1 fruit fly cellular context compared by ENCODE assay signal in the genomic region with DNA sequence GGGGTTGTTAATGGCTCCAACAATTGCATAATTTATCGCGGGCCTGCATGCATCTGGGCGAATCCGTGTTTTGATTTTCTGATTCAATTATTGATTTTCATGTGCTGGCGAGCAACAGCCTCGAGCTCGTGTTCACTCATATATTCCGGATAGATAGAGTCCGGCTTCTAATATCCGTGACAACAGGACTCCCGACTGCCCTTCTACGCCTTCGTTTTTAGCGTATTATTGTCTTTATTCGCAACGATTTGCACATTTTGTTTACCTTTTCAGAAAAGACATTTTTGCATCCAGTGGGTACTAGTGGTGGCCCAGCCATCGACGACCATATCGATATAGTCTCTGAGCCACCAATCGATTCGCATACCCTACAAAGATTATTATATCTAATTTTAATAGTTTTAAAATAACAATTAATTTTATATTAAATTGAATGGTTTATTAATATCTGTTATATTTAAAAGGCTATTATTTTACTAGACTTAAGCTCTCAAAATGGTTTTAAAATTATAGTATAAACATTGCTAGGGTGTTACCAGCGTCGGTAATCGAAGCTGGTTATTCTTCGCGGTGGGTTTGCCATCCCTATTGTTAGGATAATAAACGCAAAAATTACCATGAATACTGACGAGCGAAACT.
TF ChIP-seq lines count a peak whose summit lies in the region.

A gene (minus strand): TSS at position 326 of the 639 bp plus-strand sequence.
A gene (plus strand): TSS at position 555 of the 639 bp plus-strand sequence.

TF ChIP-seq in whole organism, embryonic, 481 proteins besides CTCF, POLR2A, EP300 and RAD21 (continued from another document):
- peak in 1 of 2 experiments; percentile 36 for TF ChIP-seq pan (optimal IDR thresholded peaks at IDR 0.05; lab: Kevin White, UChicago)
- peak in 1 of 2 experiments; percentile 96 for TF ChIP-seq pan (GFP tag; optimal IDR thresholded peaks at IDR 0.05 in 1 of 2, IDR thresholded peaks at IDR 0.05 in 1 of 2)
- TF ChIP-seq CG8089 (GFP tag; optimal IDR thresholded peaks at IDR 0.05; lab: Kevin White, UChicago) = no peak
- peak; percentile 35 for TF ChIP-seq psq (GFP tag; optimal IDR thresholded peaks at IDR 0.05; lab: Kevin White, UChicago)
- TF ChIP-seq sim (GFP tag; IDR thresholded peaks at IDR 0.05; lab: Robert Waterston, UW) = 0 out of 2 replicates have a peak, but pooled peaks have one; percentile 72
- TF ChIP-seq gsb (GFP tag; IDR thresholded peaks at IDR 0.05; lab: Robert Waterston, UW) = peak; percentile 89
- TF ChIP-seq gcm (GFP tag; optimal IDR thresholded peaks at IDR 0.05; lab: Kevin White, UChicago) = no peak
- no peak for TF ChIP-seq ATbp (GFP tag; optimal IDR thresholded peaks at IDR 0.05; lab: Kevin White, UChicago)
- TF ChIP-seq CG8478 (optimal IDR thresholded peaks at IDR 0.05; lab: Kevin White, UChicago) = no peak
- TF ChIP-seq oc (tag; optimal IDR thresholded peaks at IDR 0.05; lab: Kevin White, UChicago) = no peak
- TF ChIP-seq mam (GFP tag; optimal IDR thresholded peaks at IDR 0.05; lab: Kevin White, UChicago) = peak; percentile 56
- TF ChIP-seq Jarid2 (GFP tag; optimal IDR thresholded peaks at IDR 0.05; lab: Kevin White, UChicago) = no peak
- TF ChIP-seq tx (GFP tag; optimal IDR thresholded peaks at IDR 0.05; lab: Kevin White, UChicago) = peak; percentile 7
- TF ChIP-seq wdn (GFP tag; IDR thresholded peaks at IDR 0.05; lab: Robert Waterston, UW) = peak; percentile 83
- TF ChIP-seq Neu2 (GFP tag; optimal IDR thresholded peaks at IDR 0.05; lab: Kevin White, UChicago; ENCODE audit: borderline replicate concordance) = no peak
- TF ChIP-seq CG30020 (tag; optimal IDR thresholded peaks at IDR 0.05; lab: Kevin White, UChicago) = peak; percentile 75
- TF ChIP-seq Usf (GFP tag; optimal IDR thresholded peaks at IDR 0.05; lab: Kevin White, UChicago) = peak; percentile 72
- peak; percentile 98 for TF ChIP-seq D19B (GFP tag; optimal IDR thresholded peaks at IDR 0.05; lab: Kevin White, UChicago)
- peak; percentile 1 for TF ChIP-seq Atf3 (GFP tag; optimal IDR thresholded peaks at IDR 0.05; lab: Kevin White, UChicago)
- peak; percentile 86 for TF ChIP-seq Chrac-16 (GFP tag; optimal IDR thresholded peaks at IDR 0.05; lab: Kevin White, UChicago)
- peak; percentile 89 for TF ChIP-seq CG10366 (GFP tag; IDR thresholded peaks at IDR 0.05; lab: Robert Waterston, UW)
- TF ChIP-seq CG9727 (GFP tag; optimal IDR thresholded peaks at IDR 0.05; lab: Kevin White, UChicago) = peak; percentile 89
- TF ChIP-seq Scr (GFP tag; IDR thresholded peaks at IDR 0.05; lab: Robert Waterston, UW; ENCODE audit: partially characterized antibody) = peak; percentile 80
- TF ChIP-seq org-1 (GFP tag; optimal IDR thresholded peaks at IDR 0.05; lab: Kevin White, UChicago) = peak; percentile 67
- TF ChIP-seq CG6813 (GFP tag; optimal IDR thresholded peaks at IDR 0.05; lab: Kevin White, UChicago) = peak; percentile 65
- TF ChIP-seq CG3065 (GFP tag; optimal IDR thresholded peaks at IDR 0.05; lab: Kevin White, UChicago) = peak; percentile 26
- peak; percentile 90 for TF ChIP-seq CG13424 (tag; optimal IDR thresholded peaks at IDR 0.05; lab: Kevin White, UChicago)
- TF ChIP-seq CG4360 (GFP tag; IDR thresholded peaks at IDR 0.05; lab: Robert Waterston, UW) = peak; percentile 66
- TF ChIP-seq Nf-YC (tag; optimal IDR thresholded peaks at IDR 0.05; lab: Kevin White, UChicago) = no peak
- TF ChIP-seq Atf6 (GFP tag; IDR thresholded peaks at IDR 0.05; lab: Robert Waterston, UW) = peak; percentile 96
- peak; percentile 86 for TF ChIP-seq lbe (GFP tag; optimal IDR thresholded peaks at IDR 0.05; lab: Kevin White, UChicago)
- peak; percentile 91 for TF ChIP-seq CG8924 (tag; optimal IDR thresholded peaks at IDR 0.05; lab: Kevin White, UChicago)
- peak; percentile 86 for TF ChIP-seq Fer3 (tag; optimal IDR thresholded peaks at IDR 0.05; lab: Kevin White, UChicago)
- TF ChIP-seq CG11456 (GFP tag; IDR thresholded peaks at IDR 0.05; lab: Robert Waterston, UW) = peak; percentile 87
- TF ChIP-seq HLH54F (GFP tag; optimal IDR thresholded peaks at IDR 0.05; lab: Kevin White, UChicago) = peak; percentile 33
- TF ChIP-seq bab2 (GFP tag; optimal IDR thresholded peaks at IDR 0.05; lab: Kevin White, UChicago) = peak; percentile 58
- TF ChIP-seq ham (GFP tag; IDR thresholded peaks at IDR 0.05; lab: Robert Waterston, UW) = no peak
- peak; percentile 75 for TF ChIP-seq CG30431 (GFP tag; optimal IDR thresholded peaks at IDR 0.05; lab: Kevin White, UChicago)
- TF ChIP-seq lov (optimal IDR thresholded peaks at IDR 0.05; lab: Kevin White, UChicago) = no peak
- peak; percentile 75; the same call in 2 of the 3 replicates for TF ChIP-seq lov (GFP tag; IDR thresholded peaks at IDR 0.05; lab: Robert Waterston, UW)
- peak; percentile 86 for TF ChIP-seq CG1024 (GFP tag; IDR thresholded peaks at IDR 0.05; lab: Robert Waterston, UW)
- TF ChIP-seq CG2116 (GFP tag; optimal IDR thresholded peaks at IDR 0.05; lab: Kevin White, UChicago) = peak; percentile 80
- no peak for TF ChIP-seq en (GFP tag; optimal IDR thresholded peaks at IDR 0.05; lab: Kevin White, UChicago)
- peak; percentile 64 for TF ChIP-seq hbn (GFP tag; IDR thresholded peaks at IDR 0.05; lab: Robert Waterston, UW; ENCODE audit: partially characterized antibody)
- peak; percentile 70 for TF ChIP-seq Nf-YB (GFP tag; optimal IDR thresholded peaks at IDR 0.05; lab: Kevin White, UChicago)
- TF ChIP-seq hkb (optimal IDR thresholded peaks at IDR 0.05; lab: Kevin White, UChicago) = no peak
- peak; percentile 92 for TF ChIP-seq hkb (GFP tag; IDR thresholded peaks at IDR 0.05; lab: Robert Waterston, UW)
- TF ChIP-seq fu2 (GFP tag; optimal IDR thresholded peaks at IDR 0.05; lab: Kevin White, UChicago) = no peak
- TF ChIP-seq h (optimal IDR thresholded peaks at IDR 0.05; lab: Kevin White, UChicago) = no peak
- TF ChIP-seq kay (GFP tag; optimal IDR thresholded peaks at IDR 0.05; lab: Kevin White, UChicago) = peak; percentile 81
- TF ChIP-seq maf-S (GFP tag; optimal IDR thresholded peaks at IDR 0.05; lab: Kevin White, UChicago) = peak; percentile 17
- TF ChIP-seq ac (GFP tag; optimal IDR thresholded peaks at IDR 0.05; lab: Kevin White, UChicago) = no peak
- no peak for TF ChIP-seq dm (GFP tag; optimal IDR thresholded peaks at IDR 0.05; lab: Kevin White, UChicago)
- no peak for TF ChIP-seq br (optimal IDR thresholded peaks at IDR 0.05; lab: Kevin White, UChicago)
- peak; percentile 88 for TF ChIP-seq Meics (GFP tag; optimal IDR thresholded peaks at IDR 0.05; lab: Kevin White, UChicago)
- no peak for TF ChIP-seq CG12071 (GFP tag; optimal IDR thresholded peaks at IDR 0.05; lab: Kevin White, UChicago)
- TF ChIP-seq CG7271 (tag; optimal IDR thresholded peaks at IDR 0.05; lab: Kevin White, UChicago) = peak; percentile 60
- TF ChIP-seq Hr51 (GFP tag; optimal IDR thresholded peaks at IDR 0.05; lab: Kevin White, UChicago) = peak; percentile 33 to 91
- peak; percentile 81 for TF ChIP-seq fd3F (GFP tag; optimal IDR thresholded peaks at IDR 0.05; lab: Kevin White, UChicago)
- TF ChIP-seq jumu (GFP tag; optimal IDR thresholded peaks at IDR 0.05; lab: Kevin White, UChicago) = no peak
- peak; percentile 60 for TF ChIP-seq Hand (GFP tag; optimal IDR thresholded peaks at IDR 0.05; lab: Kevin White, UChicago)
- peak; percentile 82 for TF ChIP-seq chm (GFP tag; IDR thresholded peaks at IDR 0.05; lab: Robert Waterston, UW)
- TF ChIP-seq CG4730 (GFP tag; IDR thresholded peaks at IDR 0.05; lab: Robert Waterston, UW) = peak; percentile 93
- peak; percentile 15 for TF ChIP-seq shn (GFP tag; optimal IDR thresholded peaks at IDR 0.05; lab: Kevin White, UChicago)
- peak; percentile 47 for TF ChIP-seq schlank (tag; optimal IDR thresholded peaks at IDR 0.05; lab: Kevin White, UChicago)
- TF ChIP-seq Aef1 (GFP tag; IDR thresholded peaks at IDR 0.05; lab: Robert Waterston, UW) = peak; percentile 97
- TF ChIP-seq CG15696 (tag; optimal IDR thresholded peaks at IDR 0.05; lab: Kevin White, UChicago) = peak; percentile 71
- peak; percentile 87 for TF ChIP-seq NFAT (GFP tag; IDR thresholded peaks at IDR 0.05; lab: Robert Waterston, UW)
- peak; percentile 97 for TF ChIP-seq CG9932 (GFP tag; IDR thresholded peaks at IDR 0.05; lab: Robert Waterston, UW)
- TF ChIP-seq ci (GFP tag; IDR thresholded peaks at IDR 0.05; lab: Robert Waterston, UW) = peak; percentile 90
- TF ChIP-seq Ada2b (GFP tag; IDR thresholded peaks at IDR 0.05; lab: Robert Waterston, UW) = peak; percentile 91
- TF ChIP-seq CG13624 (GFP tag; optimal IDR thresholded peaks at IDR 0.05; lab: Kevin White, UChicago) = peak; percentile 55
- TF ChIP-seq CG11247 (GFP tag; IDR thresholded peaks at IDR 0.05; lab: Robert Waterston, UW) = peak; percentile 86
- peak; percentile 72 for TF ChIP-seq gt (GFP tag; IDR thresholded peaks at IDR 0.05; lab: Robert Waterston, UW)
- peak; percentile 84 for TF ChIP-seq CG2120 (GFP tag; optimal IDR thresholded peaks at IDR 0.05; lab: Kevin White, UChicago)
- no peak for TF ChIP-seq CG11398 (GFP tag; optimal IDR thresholded peaks at IDR 0.05; lab: Kevin White, UChicago)
- TF ChIP-seq CG32767 (GFP tag; IDR thresholded peaks at IDR 0.05; lab: Robert Waterston, UW) = peak; percentile 91
- TF ChIP-seq fru (optimal IDR thresholded peaks at IDR 0.05; lab: Kevin White, UChicago) = no peak
- TF ChIP-seq CG1647 (GFP tag; optimal IDR thresholded peaks at IDR 0.05; lab: Kevin White, UChicago) = peak; percentile 53
- TF ChIP-seq CG13123 (GFP tag; optimal IDR thresholded peaks at IDR 0.05; lab: Kevin White, UChicago) = peak; percentile 70
- peak; percentile 42 for TF ChIP-seq CG17186 (GFP tag; optimal IDR thresholded peaks at IDR 0.05; lab: Kevin White, UChicago)
- peak; percentile 56 for TF ChIP-seq stwl (tag; optimal IDR thresholded peaks at IDR 0.05; lab: Kevin White, UChicago)
- TF ChIP-seq prd (optimal IDR thresholded peaks at IDR 0.05; lab: Kevin White, UChicago) = no peak
- TF ChIP-seq prd (GFP tag; IDR thresholded peaks at IDR 0.05; lab: Robert Waterston, UW) = peak; percentile 96
- TF ChIP-seq CoRest (tag; optimal IDR thresholded peaks at IDR 0.05; lab: Kevin White, UChicago) = peak; percentile 93
- no peak for TF ChIP-seq mirr (GFP tag; optimal IDR thresholded peaks at IDR 0.05; lab: Kevin White, UChicago)
- TF ChIP-seq CG8944 (GFP tag; optimal IDR thresholded peaks at IDR 0.05; lab: Kevin White, UChicago) = peak; percentile 41
- no peak for TF ChIP-seq hth (optimal IDR thresholded peaks at IDR 0.05; lab: Kevin White, UChicago)
- peak; percentile 86 for TF ChIP-seq NfI (GFP tag; optimal IDR thresholded peaks at IDR 0.05; lab: Kevin White, UChicago)
- TF ChIP-seq CG1233 (GFP tag; optimal IDR thresholded peaks at IDR 0.05; lab: Kevin White, UChicago) = peak; percentile 81
- no peak for TF ChIP-seq Tbp (GFP tag; optimal IDR thresholded peaks at IDR 0.05; lab: Kevin White, UChicago)
- TF ChIP-seq CG9609 (GFP tag; optimal IDR thresholded peaks at IDR 0.05; lab: Kevin White, UChicago) = peak; percentile 18
- TF ChIP-seq Sin3A (optimal IDR thresholded peaks at IDR 0.05; lab: Kevin White, UChicago) = peak; percentile 5
- peak; percentile 85 for TF ChIP-seq CG4424 (GFP tag; optimal IDR thresholded peaks at IDR 0.05; lab: Kevin White, UChicago)
- TF ChIP-seq CG9876 (GFP tag; optimal IDR thresholded peaks at IDR 0.05; lab: Kevin White, UChicago) = no peak
- TF ChIP-seq Ravus (GFP tag; IDR thresholded peaks at IDR 0.05; lab: Robert Waterston, UW) = peak; percentile 74
- peak; percentile 72 for TF ChIP-seq run (tag; optimal IDR thresholded peaks at IDR 0.05; lab: Kevin White, UChicago)
- TF ChIP-seq CG3726 (GFP tag; IDR thresholded peaks at IDR 0.05; lab: Robert Waterston, UW) = peak; percentile 89
- TF ChIP-seq slbo (GFP tag; IDR thresholded peaks at IDR 0.05; lab: Robert Waterston, UW) = peak; percentile 93
- peak; percentile 69 for TF ChIP-seq CG10321 (GFP tag; IDR thresholded peaks at IDR 0.05; lab: Robert Waterston, UW)
- peak; percentile 76 for TF ChIP-seq CG4617 (GFP tag; optimal IDR thresholded peaks at IDR 0.05; lab: Kevin White, UChicago; ENCODE audit: borderline replicate concordance)
- TF ChIP-seq CG15073 (GFP tag; optimal IDR thresholded peaks at IDR 0.05; lab: Kevin White, UChicago) = peak; percentile 28
- peak; percentile 93 for TF ChIP-seq zfh1 (GFP tag; IDR thresholded peaks at IDR 0.05; lab: Robert Waterston, UW)
- TF ChIP-seq CG17912 (GFP tag; optimal IDR thresholded peaks at IDR 0.05; lab: Kevin White, UChicago) = peak; percentile 21
- no peak for TF ChIP-seq CG15011 (GFP tag; optimal IDR thresholded peaks at IDR 0.05; lab: Kevin White, UChicago)
- peak; percentile 78 for TF ChIP-seq CG8765 (GFP tag; IDR thresholded peaks at IDR 0.05; lab: Robert Waterston, UW)
- peak; percentile 99 for TF ChIP-seq D19A (tag; optimal IDR thresholded peaks at IDR 0.05; lab: Kevin White, UChicago)
- TF ChIP-seq Hey (tag; optimal IDR thresholded peaks at IDR 0.05; lab: Kevin White, UChicago) = no peak
- peak; percentile 61 for TF ChIP-seq B-H2 (GFP tag; optimal IDR thresholded peaks at IDR 0.05; lab: Kevin White, UChicago)
- TF ChIP-seq otp (GFP tag; IDR thresholded peaks at IDR 0.05; lab: Robert Waterston, UW) = peak; percentile 85
- TF ChIP-seq pnt (GFP tag; optimal IDR thresholded peaks at IDR 0.05; lab: Kevin White, UChicago) = peak; percentile 9
- TF ChIP-seq Blimp-1 (GFP tag; optimal IDR thresholded peaks at IDR 0.05; lab: Kevin White, UChicago) = no peak
- peak; percentile 88 for TF ChIP-seq sens (GFP tag; lab: Kevin White, UChicago)
- peak; percentile 74 for TF ChIP-seq CG34376 (GFP tag; optimal IDR thresholded peaks at IDR 0.05; lab: Kevin White, UChicago)
- peak; percentile 42 for TF ChIP-seq bbx (GFP tag; IDR thresholded peaks at IDR 0.05; lab: Robert Waterston, UW; ENCODE audit: partially characterized antibody)
- no peak for TF ChIP-seq CG10565 (GFP tag; optimal IDR thresholded peaks at IDR 0.05; lab: Kevin White, UChicago)
- TF ChIP-seq CG10431 (GFP tag; optimal IDR thresholded peaks at IDR 0.05; lab: Kevin White, UChicago) = no peak
- peak; percentile 93 for TF ChIP-seq croc (GFP tag; conservative IDR thresholded peaks at IDR 0.05; lab: Robert Waterston, UW)
- peak; percentile 77 for TF ChIP-seq CG18619 (GFP tag; optimal IDR thresholded peaks at IDR 0.05; lab: Kevin White, UChicago)
- TF ChIP-seq Xrp1 (GFP tag; IDR thresholded peaks at IDR 0.05; lab: Robert Waterston, UW) = peak; percentile 96
- TF ChIP-seq Drgx (GFP tag; IDR thresholded peaks at IDR 0.05; lab: Robert Waterston, UW) = peak; percentile 89
- TF ChIP-seq ab (GFP tag; optimal IDR thresholded peaks at IDR 0.05; lab: Kevin White, UChicago) = peak; percentile 4
